Worm (Caenorhabditis elegans): ENCODE results near the gene svh-11.

Gene svh-11

ce11 chrV:2230912-2231311 lies 24.0 kb downstream of the svh-11 start, which contains the start of gene nhr-134 (continued):
- TF ChIP-seq R02D3.7 (tag; optimal IDR thresholded peaks at IDR 0.05) (no peak), Y5F2A.4 (GFP tag; optimal IDR thresholded peaks at IDR 0.05) (no peak), dmd-6 (GFP tag; IDR thresholded peaks at IDR 0.05) (no peak), lin-1 (GFP tag; IDR thresholded peaks at IDR 0.05) (no peak), dmd-8 (GFP tag; IDR thresholded peaks at IDR 0.05) (no peak), nhr-28 (tag; optimal IDR thresholded peaks at IDR 0.05) (peak; percentile 30), fos-1 (tag; optimal IDR thresholded peaks at IDR 0.05) (no peak)

- TF ChIP-seq mep-1 (tag; optimal IDR thresholded peaks at IDR 0.05) (no peak), nhr-6 (tag; optimal IDR thresholded peaks at IDR 0.05) (no peak), madf-5 (GFP tag; IDR thresholded peaks at IDR 0.05) (no peak), hlh-30 (tag; optimal IDR thresholded peaks at IDR 0.05; ENCODE audit: insufficient read depth) (no peak), ceh-82 (tag; optimal IDR thresholded peaks at IDR 0.05) (no peak), lin-15B (tag; optimal IDR thresholded peaks at IDR 0.05) (no peak), unc-39 (tag; optimal IDR thresholded peaks at IDR 0.05) (no peak), nhr-237 (tag; optimal IDR thresholded peaks at IDR 0.05) (no peak), fkh-10 (GFP tag; optimal IDR thresholded peaks at IDR 0.05) (no peak), nhr-10 (tag; optimal IDR thresholded peaks at IDR 0.05) (no peak)
Measured at ce11 chrV:2233177-2233576, 26.3 kb downstream of the svh-11 start, which contains the start of gene nhr-96. Gene nhr-96, plus strand, starts transcription at chrV:2233477.

ce11 chrV:2235848-2236247 lies 28.9 kb downstream of the svh-11 start, which contains the start of gene cyp-33C4:
Gene cyp-33C4, plus strand, starts transcription at chrV:2236140.
- no peak for TF ChIP-seq lin-38 (GFP tag; IDR thresholded peaks at IDR 0.05)
- peak; percentile 14 for TF ChIP-seq nhr-77 (tag; optimal IDR thresholded peaks at IDR 0.05)
- peak; percentile 5 for TF ChIP-seq pqm-1 (tag; optimal IDR thresholded peaks at IDR 0.05)
- TF ChIP-seq daf-16 (GFP tag; optimal IDR thresholded peaks at IDR 0.05): no peak
- TF ChIP-seq daf-16 (tag; optimal IDR thresholded peaks at IDR 0.05): peak; percentile 10
- peak; percentile 34 for TF ChIP-seq dve-1 (tag; optimal IDR thresholded peaks at IDR 0.05; ENCODE audit: insufficient read depth)
- TF ChIP-seq hlh-30 (tag; optimal IDR thresholded peaks at IDR 0.05; ENCODE audit: insufficient read depth): peak; percentile 32
- no peak for TF ChIP-seq lir-3 (tag; optimal IDR thresholded peaks at IDR 0.05)
- TF ChIP-seq unc-62 (GFP tag; optimal IDR thresholded peaks at IDR 0.05 in 1 of 2): peak in 1 of 2 experiments; percentile 35
- TF ChIP-seq unc-62 (tag; optimal IDR thresholded peaks at IDR 0.05): no peak
- no peak for TF ChIP-seq ceh-28 (tag; optimal IDR thresholded peaks at IDR 0.05)
- TF ChIP-seq nhr-102 (tag; optimal IDR thresholded peaks at IDR 0.05): peak; percentile 8
- TF ChIP-seq mep-1 (tag; optimal IDR thresholded peaks at IDR 0.05): peak; percentile 19
- TF ChIP-seq dmd-6 (GFP tag; IDR thresholded peaks at IDR 0.05): peak; percentile 75
- peak; percentile 91 for TF ChIP-seq nhr-28 (tag; optimal IDR thresholded peaks at IDR 0.05)
- peak; percentile 52 for TF ChIP-seq hlh-11 (tag; optimal IDR thresholded peaks at IDR 0.05)

- TF ChIP-seq dpl-1 (GFP tag; optimal IDR thresholded peaks at IDR 0.05) (no peak), mdl-1 (tag; optimal IDR thresholded peaks at IDR 0.05) (no peak), dmd-8 (GFP tag; IDR thresholded peaks at IDR 0.05) (no peak), dve-1 (tag; optimal IDR thresholded peaks at IDR 0.05; ENCODE audit: insufficient read depth) (peak; percentile 14), ztf-7 (tag; optimal IDR thresholded peaks at IDR 0.05) (no peak), nhr-42 (GFP tag; IDR thresholded peaks at IDR 0.05) (no peak), unc-62 (GFP tag; optimal IDR thresholded peaks at IDR 0.05 in 1 of 2) (peak in 1 of 2 experiments; percentile 28), unc-62 (tag; optimal IDR thresholded peaks at IDR 0.05) (no peak), daf-16 (GFP tag; optimal IDR thresholded peaks at IDR 0.05) (no peak), daf-16 (tag; optimal IDR thresholded peaks at IDR 0.05) (peak; percentile 37), mdt-29 (GFP tag; IDR thresholded peaks at IDR 0.05) (no peak), snpc-4 (tag; optimal IDR thresholded peaks at IDR 0.05) (no peak), ceh-32 (tag; optimal IDR thresholded peaks at IDR 0.05; ENCODE audit: poor library complexity) (no peak), skn-1 (tag; optimal IDR thresholded peaks at IDR 0.05) (no peak), nhr-28 (tag; optimal IDR thresholded peaks at IDR 0.05) (peak; percentile 28), egl-43 (GFP tag; IDR thresholded peaks at IDR 0.05) (no peak), hlh-30 (tag; optimal IDR thresholded peaks at IDR 0.05; ENCODE audit: insufficient read depth) (no peak), R02D3.7 (tag; optimal IDR thresholded peaks at IDR 0.05) (no peak), aha-1 (tag) (no peak)
Measured at ce11 chrV:2238012-2238411, 31.1 kb downstream of the svh-11 start.

Measured in whole organism, L4 larva.